Fruit fly (Drosophila melanogaster): ENCODE data around the gene brwl.

dm6 chr2L:9607997-9608563 is 39.4 kb downstream of the brwl start, which contains the start of gene gcm2:
- TF ChIP-seq CG15710 (tag; optimal IDR thresholded peaks at IDR 0.05) (no peak), EcR (GFP tag; optimal IDR thresholded peaks at IDR 0.05) (no peak), CG8301 (tag; optimal IDR thresholded peaks at IDR 0.05) (no peak)

Measured in whole organism, pupa.